Worm (Caenorhabditis elegans) whole organism, L4/young adult: ENCODE measurements around the gene F13E6.2.

Experiments
- W03F9.2 ChIP-seq: fragments of 150-350 bp; optimal IDR thresholded peaks from 2 replicates; lab custom pipeline; 2014; ENCODE audit warnings: missing biosample characterization, missing genetic modification characterization
- dao-5 ChIP-seq: sonication (generic microtip); optimal IDR thresholded peaks from 2 replicates; lab custom pipeline; 2016; ENCODE audit warnings: missing genotype, missing genetic modification characterization, moderate library complexity, missing compliant biosample characterization
- him-1 ChIP-seq: sonication (generic microtip); optimal IDR thresholded peaks from 2 replicates; lab custom pipeline; 2016; ENCODE audit warnings: missing genotype, missing genetic modification reagents, missing genetic modification characterization, missing compliant biosample characterization

F13E6.2 gene

DNA sequence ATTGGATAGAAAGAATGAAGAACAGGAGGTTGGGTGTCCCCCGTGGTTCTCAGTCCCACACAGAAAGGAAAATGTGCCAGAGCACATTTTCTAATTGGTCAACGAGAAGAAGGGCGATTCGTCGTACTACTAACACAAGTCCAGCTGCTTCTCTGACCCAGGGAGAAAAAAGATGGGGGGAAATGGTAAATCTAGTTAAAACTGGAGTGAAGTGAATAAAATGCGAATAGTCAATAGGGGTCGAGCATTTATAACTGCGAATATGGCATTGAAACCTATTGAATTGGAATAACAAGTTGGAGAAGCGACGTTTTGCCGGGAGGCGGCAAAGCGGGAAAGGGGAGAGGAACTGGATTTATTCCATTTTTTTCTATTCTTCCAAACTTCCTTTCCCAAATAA lies 51.5 kb downstream of the F13E6.2 start:
- TF ChIP-seq W03F9.2 (tag; lab: Kevin White, UChicago) (no peak), him-1 (tag; lab: Kevin White, UChicago) (no peak), dao-5 (tag; lab: Kevin White, UChicago) (no peak)

DNA sequence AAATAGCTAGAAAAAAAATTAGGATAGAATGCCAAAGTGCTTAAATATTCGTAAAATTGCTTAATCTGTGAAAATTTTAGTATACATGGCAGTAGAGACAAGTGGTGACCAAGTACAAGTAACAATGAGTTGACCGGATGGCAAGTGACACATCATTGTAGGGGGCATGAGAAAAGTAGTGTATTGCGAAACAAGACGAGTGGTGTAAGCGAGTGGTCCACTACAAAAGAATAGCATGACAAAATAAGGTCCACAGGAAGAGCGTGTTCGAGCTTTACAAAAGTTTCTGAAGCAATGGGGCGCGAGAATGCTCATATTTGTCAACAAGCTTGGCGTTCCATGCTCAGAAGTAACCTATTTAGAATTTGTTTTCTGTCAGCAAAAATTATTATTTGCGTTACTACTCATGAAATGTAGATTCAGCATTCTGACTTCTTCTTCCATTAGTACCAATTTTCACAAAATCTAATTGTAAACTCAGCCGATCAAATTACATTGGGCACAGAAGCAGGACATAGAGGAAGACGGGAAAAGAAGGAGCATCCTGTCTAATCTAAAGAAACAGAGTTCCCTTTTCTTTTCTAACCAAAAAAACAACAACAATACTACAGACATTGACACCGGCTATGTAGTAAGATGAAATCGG lies 54.4 kb downstream of the F13E6.2 start:
- no peak for TF ChIP-seq dao-5 (tag; lab: Kevin White, UChicago)
- TF ChIP-seq W03F9.2 (tag; lab: Kevin White, UChicago), result no peak
- no peak for TF ChIP-seq him-1 (tag; lab: Kevin White, UChicago)

DNA sequence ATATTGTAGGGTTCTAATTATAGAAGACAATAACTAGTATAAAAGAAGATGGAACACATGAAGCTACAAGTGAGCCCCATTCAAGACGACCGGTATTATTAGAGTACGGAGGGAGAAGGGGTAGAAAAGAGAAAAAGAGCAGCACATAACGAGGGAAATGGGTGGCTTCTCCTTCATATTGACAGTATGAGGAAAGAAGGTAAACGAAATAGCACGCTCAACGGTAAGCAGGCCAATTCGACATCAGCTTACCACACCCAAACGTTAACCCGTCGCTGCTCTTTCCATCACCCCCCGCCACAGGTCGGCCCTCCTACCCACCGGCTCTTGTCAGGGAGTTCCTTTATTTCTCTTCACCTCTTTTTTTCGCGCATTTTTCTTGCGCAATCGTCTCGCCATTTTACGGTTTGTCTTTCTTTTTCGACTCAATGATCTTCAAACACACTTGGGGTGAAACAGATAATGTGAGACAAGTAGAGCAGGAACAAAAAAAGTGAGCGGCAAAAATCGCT lies 55.4 kb downstream of the F13E6.2 start:
- no peak for TF ChIP-seq dao-5 (tag; lab: Kevin White, UChicago)
- no peak for TF ChIP-seq him-1 (tag; lab: Kevin White, UChicago)
- no peak for TF ChIP-seq W03F9.2 (tag; lab: Kevin White, UChicago)
